Worm (Caenorhabditis elegans): ENCODE measurements around the gene K09E9.4.

Gene K09E9.4

ce11 chrX:15607498-15608019 is 22.7 kb downstream of the K09E9.4 start, which contains the start of gene nipi-3 (continued):
- no peak for TF ChIP-seq F10B5.3 (tag; optimal IDR thresholded peaks at IDR 0.05)
- peak; percentile 97 for TF ChIP-seq tra-1 (GFP tag; IDR thresholded peaks at IDR 0.05)
- no peak for TF ChIP-seq attf-4 (tag; optimal IDR thresholded peaks at IDR 0.05)
- no peak for TF ChIP-seq Y5F2A.4 (GFP tag; optimal IDR thresholded peaks at IDR 0.05)
- TF ChIP-seq nhr-111 (GFP tag; optimal IDR thresholded peaks at IDR 0.05) = no peak
- no peak for TF ChIP-seq madf-5 (GFP tag; IDR thresholded peaks at IDR 0.05)
- no peak for TF ChIP-seq unc-130 (GFP tag; optimal IDR thresholded peaks at IDR 0.05)
- TF ChIP-seq egl-43 (GFP tag; IDR thresholded peaks at IDR 0.05) = peak; percentile 84
- peak; percentile 99 for TF ChIP-seq nhr-77 (tag; optimal IDR thresholded peaks at IDR 0.05)
- no peak for TF ChIP-seq ceh-62 (tag; optimal IDR thresholded peaks at IDR 0.05)
- TF ChIP-seq fos-1 (tag; optimal IDR thresholded peaks at IDR 0.05) = peak; percentile 59
- TF ChIP-seq nhr-102 (tag; optimal IDR thresholded peaks at IDR 0.05) = peak; percentile 93
- TF ChIP-seq ZK546.5 (tag; optimal IDR thresholded peaks at IDR 0.05) = no peak
- TF ChIP-seq D1046.2 (GFP tag; IDR thresholded peaks at IDR 0.05) = peak; percentile 77; the same call in 1 of the 2 replicates
- peak; percentile 52 for TF ChIP-seq skn-1 (tag; optimal IDR thresholded peaks at IDR 0.05)
- peak; percentile 71 for TF ChIP-seq hmg-1.1 (GFP tag; IDR thresholded peaks at IDR 0.05)
- TF ChIP-seq tag-97 (GFP tag; IDR thresholded peaks at IDR 0.05) = no peak
- peak; percentile 85 for TF ChIP-seq T26A8.4 (GFP tag; IDR thresholded peaks at IDR 0.05)
- peak; percentile 88 for TF ChIP-seq rbr-2 (tag; optimal IDR thresholded peaks at IDR 0.05)
- TF ChIP-seq nhr-10 (tag; optimal IDR thresholded peaks at IDR 0.05) = peak; percentile 94
- TF ChIP-seq spr-3 (GFP tag; optimal IDR thresholded peaks at IDR 0.05) = no peak
- TF ChIP-seq lin-13 (GFP tag; optimal IDR thresholded peaks at IDR 0.05) = peak; percentile 96
- TF ChIP-seq Y75B8A.6 (GFP tag; IDR thresholded peaks at IDR 0.05) = 0 out of 2 replicates have a peak, but pooled peaks have one; percentile 16
- no peak for TF ChIP-seq lim-7 (GFP tag; IDR thresholded peaks at IDR 0.05)
- peak; percentile 99 for TF ChIP-seq dve-1 (tag; optimal IDR thresholded peaks at IDR 0.05; ENCODE audit: insufficient read depth)
- TF ChIP-seq madf-9 (GFP tag; conservative IDR thresholded peaks at IDR 0.05) = peak; percentile 86
- no peak for TF ChIP-seq F26F4.8 (GFP tag; conservative IDR thresholded peaks at IDR 0.05)
- no peak; the same call in 1 of the 2 replicates for TF ChIP-seq lin-29 (GFP tag; IDR thresholded peaks at IDR 0.05)
- no peak for TF ChIP-seq snpc-1.2 (GFP tag; IDR thresholded peaks at IDR 0.05)
- TF ChIP-seq cey-2 (tag; optimal IDR thresholded peaks at IDR 0.05; ENCODE audit: borderline replicate concordance, insufficient read depth) = peak; percentile 61
- peak; percentile 13 to 71 for TF ChIP-seq daf-16 (GFP tag; optimal IDR thresholded peaks at IDR 0.05)
- peak; percentile 95 for TF ChIP-seq daf-16 (tag; optimal IDR thresholded peaks at IDR 0.05)
- TF ChIP-seq ceh-28 (tag; optimal IDR thresholded peaks at IDR 0.05) = peak; percentile 65
- peak; percentile 19 for TF ChIP-seq snpc-4 (tag; optimal IDR thresholded peaks at IDR 0.05)
- TF ChIP-seq ctbp-1 (GFP tag; IDR thresholded peaks at IDR 0.05) = peak; percentile 86
- peak in 1 of 2 experiments; percentile 99 for TF ChIP-seq unc-62 (GFP tag; optimal IDR thresholded peaks at IDR 0.05 in 1 of 2)
- no peak for TF ChIP-seq unc-62 (tag; optimal IDR thresholded peaks at IDR 0.05)
- peak; percentile 76; the same call in 1 of the 2 replicates for TF ChIP-seq nhr-42 (GFP tag; IDR thresholded peaks at IDR 0.05)
- peak; percentile 80 for TF ChIP-seq nhr-76 (tag; optimal IDR thresholded peaks at IDR 0.05)
- no peak for TF ChIP-seq ceh-32 (tag; optimal IDR thresholded peaks at IDR 0.05; ENCODE audit: poor library complexity)
- peak; percentile 91 for TF ChIP-seq nhr-48 (tag; optimal IDR thresholded peaks at IDR 0.05)

DNA sequence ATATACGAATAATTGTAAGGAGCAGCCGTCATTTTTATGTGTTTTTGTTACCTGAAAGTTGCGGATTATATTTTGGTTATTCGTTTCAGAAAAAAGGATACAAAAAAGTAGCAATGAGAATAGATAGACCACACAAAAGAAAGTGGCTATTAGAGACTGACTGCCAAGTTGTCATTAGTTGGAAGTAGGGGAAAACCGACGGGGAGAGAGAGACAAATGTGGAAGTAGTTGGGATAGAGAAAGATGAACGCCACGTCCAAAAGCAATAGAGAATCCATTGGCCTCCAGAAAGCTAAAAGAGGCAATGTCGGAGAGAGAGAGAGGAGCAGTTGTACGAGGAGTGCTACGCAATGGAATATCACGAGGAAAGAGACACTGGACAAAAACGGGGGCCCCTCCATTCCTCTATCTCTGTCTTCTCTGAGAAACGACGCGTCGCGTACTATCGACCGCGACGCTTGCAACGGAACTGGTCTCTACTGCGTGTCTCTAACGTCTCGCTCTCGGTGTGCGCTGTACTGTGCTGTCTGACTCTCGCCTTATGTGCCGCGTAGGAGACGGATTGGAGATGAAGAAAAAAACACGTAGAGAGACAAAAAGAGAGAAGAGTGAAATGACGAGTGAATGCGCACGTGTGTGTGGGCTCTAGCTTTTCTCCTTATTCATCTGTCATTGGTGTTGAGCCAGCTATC is 23.5 kb downstream of the K09E9.4 start, which contains the start of gene rab-14:
Gene rab-14, minus strand, starts transcription at position 51 of the 692 bp plus-strand sequence.
- no peak for TF ChIP-seq attf-4 (tag; optimal IDR thresholded peaks at IDR 0.05)
- peak; percentile 47 for TF ChIP-seq ceh-28 (tag; optimal IDR thresholded peaks at IDR 0.05)
- TF ChIP-seq aly-2 (tag; optimal IDR thresholded peaks at IDR 0.05) = no peak
- no peak for TF ChIP-seq T20F7.1 (GFP tag; optimal IDR thresholded peaks at IDR 0.05)
- peak; percentile 89 for TF ChIP-seq ctbp-1 (GFP tag; IDR thresholded peaks at IDR 0.05)
- TF ChIP-seq F44E2.7 (GFP tag; IDR thresholded peaks at IDR 0.05) = no peak
- TF ChIP-seq mdt-29 (GFP tag; IDR thresholded peaks at IDR 0.05) = 0 out of 2 replicates have a peak, but pooled peaks have one; percentile 21
- no peak for TF ChIP-seq unc-39 (tag; optimal IDR thresholded peaks at IDR 0.05)
- TF ChIP-seq dmd-6 (GFP tag; IDR thresholded peaks at IDR 0.05) = peak; percentile 76
- peak; percentile 87 for TF ChIP-seq hmg-1.1 (GFP tag; IDR thresholded peaks at IDR 0.05)
- peak; percentile 84 for TF ChIP-seq aha-1 (tag)
- TF ChIP-seq unc-62 (GFP tag; optimal IDR thresholded peaks at IDR 0.05 in 1 of 2) = peak in 1 of 2 experiments; percentile 90
- TF ChIP-seq unc-62 (tag; optimal IDR thresholded peaks at IDR 0.05) = no peak
- TF ChIP-seq dve-1 (tag; optimal IDR thresholded peaks at IDR 0.05; ENCODE audit: insufficient read depth) = peak; percentile 49
- TF ChIP-seq zfp-3 (GFP tag; conservative IDR thresholded peaks at IDR 0.05) = no peak
- TF ChIP-seq spr-3 (GFP tag; optimal IDR thresholded peaks at IDR 0.05) = peak; percentile 16
- no peak for TF ChIP-seq nhr-77 (tag; optimal IDR thresholded peaks at IDR 0.05)
- TF ChIP-seq Y5F2A.4 (GFP tag; optimal IDR thresholded peaks at IDR 0.05) = no peak
- TF ChIP-seq fos-1 (tag; optimal IDR thresholded peaks at IDR 0.05) = no peak
- no peak for TF ChIP-seq zip-11 (GFP tag; IDR thresholded peaks at IDR 0.05)
